Worm (Caenorhabditis elegans) whole organism, late embryonic: ENCODE data around the gene F35C8.5.

Experiments used
- C08G9.2 ChIP-seq: sonication (generic microtip); optimal IDR thresholded peaks from 2 replicates; lab custom pipeline; 2016; ENCODE audit warnings: mild to moderate bottlenecking, missing genetic modification characterization, moderate library complexity, missing compliant biosample characterization
- C38D4.7 ChIP-seq: fragments of 200-800 bp; sonication (Bioruptor generic); optimal IDR thresholded peaks from 2 replicates; lab custom pipeline; 2018; ENCODE audit warnings: mild to moderate bottlenecking, missing genetic modification characterization, moderate library complexity, missing compliant biosample characterization
- F13H6.1 ChIP-seq: sonication (generic microtip); optimal IDR thresholded peaks from 2 replicates; lab custom pipeline; 2016; ENCODE audit warnings: missing genetic modification characterization, missing compliant biosample characterization
- K02D7.2 ChIP-seq: sonication (generic microtip); optimal IDR thresholded peaks from 2 replicates; lab custom pipeline; 2017; ENCODE audit warnings: mild to moderate bottlenecking, missing genetic modification characterization, missing compliant biosample characterization
- K09A11.1 ChIP-seq: sonication (generic microtip); optimal IDR thresholded peaks from 2 replicates; lab custom pipeline; 2017; ENCODE audit warnings: antibody characterized with exemption, mild to moderate bottlenecking, missing genetic modification characterization, missing compliant biosample characterization; ENCODE audit not compliant: insufficient read depth
- T23F11.4 ChIP-seq: fragments of 200-800 bp; sonication (Bioruptor generic); optimal IDR thresholded peaks from 2 replicates; lab custom pipeline; 2018; ENCODE audit warnings: mild to moderate bottlenecking, missing genetic modification characterization, missing compliant biosample characterization
- ahr-1 ChIP-seq: sonication (generic microtip); optimal IDR thresholded peaks from 2 replicates; lab custom pipeline; 2016; ENCODE audit warnings: missing genetic modification characterization, missing compliant biosample characterization
- ceh-18 ChIP-seq: sonication (generic microtip); optimal IDR thresholded peaks from 2 replicates; lab custom pipeline; 2016; ENCODE audit warnings: missing genetic modification characterization, missing compliant biosample characterization
- ceh-19 ChIP-seq: fragments of 200-800 bp; sonication (Bioruptor generic); optimal IDR thresholded peaks from 2 replicates; lab custom pipeline; 2018; ENCODE audit warnings: mild to moderate bottlenecking, missing genetic modification characterization, missing compliant biosample characterization
- ceh-2 ChIP-seq: sonication (generic microtip); optimal IDR thresholded peaks from 2 replicates; lab custom pipeline; 2016; ENCODE audit warnings: missing genotype, missing genetic modification characterization, missing compliant biosample characterization
- ceh-24 ChIP-seq: sonication (generic microtip); optimal IDR thresholded peaks from 2 replicates; lab custom pipeline; 2016; ENCODE audit warnings: mild to moderate bottlenecking, missing genetic modification characterization, missing compliant biosample characterization
- ceh-31 ChIP-seq: sonication (generic microtip); optimal IDR thresholded peaks from 2 replicates; lab custom pipeline; 2016; ENCODE audit warnings: missing genetic modification characterization, missing compliant biosample characterization
- ceh-45 ChIP-seq: fragments of 200-800 bp; sonication (Bioruptor generic); IDR thresholded peaks from 2 replicates; pipeline ENCODE4 v1.3.6; 2022; ENCODE audit warnings: missing genetic modification reagents, missing genetic modification characterization, missing compliant biosample characterization
- ceh-48 ChIP-seq: sonication (generic microtip); optimal IDR thresholded peaks from 2 replicates; lab custom pipeline; 2016; ENCODE audit warnings: missing genetic modification characterization, inconsistent platforms, missing compliant biosample characterization
- che-1 ChIP-seq: sonication (generic microtip); optimal IDR thresholded peaks from 2 replicates; lab custom pipeline; 2016; ENCODE audit warnings: mild to moderate bottlenecking, missing genetic modification characterization, missing compliant biosample characterization
- dmd-4 ChIP-seq: sonication (generic microtip); optimal IDR thresholded peaks from 2 replicates; lab custom pipeline; 2016; ENCODE audit warnings: borderline replicate concordance, missing genetic modification characterization, missing compliant biosample characterization
- dve-1 ChIP-seq: sonication (generic microtip); optimal IDR thresholded peaks from 2 replicates; lab custom pipeline; 2017; ENCODE audit warnings: antibody characterized with exemption, mild to moderate bottlenecking, missing genetic modification characterization, missing compliant biosample characterization
- elt-2 ChIP-seq: sonication (generic microtip); optimal IDR thresholded peaks from 2 replicates; lab custom pipeline; 2016; ENCODE audit warnings: missing genetic modification reagents, missing genetic modification characterization, missing compliant biosample characterization
- elt-4 ChIP-seq: sonication (generic microtip); optimal IDR thresholded peaks from 2 replicates; lab custom pipeline; 2016; ENCODE audit warnings: missing genetic modification characterization, missing compliant biosample characterization
- ets-4 ChIP-seq: sonication (generic microtip); optimal IDR thresholded peaks from 2 replicates; lab custom pipeline; 2016; ENCODE audit warnings: missing genetic modification characterization, missing compliant biosample characterization
- fkh-6 ChIP-seq: sonication (generic microtip); optimal IDR thresholded peaks from 2 replicates; lab custom pipeline; 2016; ENCODE audit warnings: missing genetic modification characterization, missing compliant biosample characterization
- hlh-13 ChIP-seq: fragments of 200-800 bp; sonication (Bioruptor generic); optimal IDR thresholded peaks from 2 replicates; lab custom pipeline; 2018; ENCODE audit warnings: mild to moderate bottlenecking, missing genetic modification characterization, missing compliant biosample characterization
- hlh-30 ChIP-seq: sonication (generic microtip); optimal IDR thresholded peaks from 2 replicates; lab custom pipeline; 2017; ENCODE audit warnings: antibody characterized with exemption, missing genetic modification characterization, missing compliant biosample characterization; ENCODE audit not compliant: insufficient read depth
- hlh-6 ChIP-seq: sonication (generic microtip); optimal IDR thresholded peaks from 2 replicates; lab custom pipeline; 2016; ENCODE audit warnings: missing genotype, missing genetic modification characterization, missing compliant biosample characterization
- hlh-8 ChIP-seq: sonication (generic microtip); optimal IDR thresholded peaks from 2 replicates; lab custom pipeline; 2016; ENCODE audit warnings: missing genotype, missing genetic modification characterization, missing compliant biosample characterization
- lim-6 ChIP-seq: sonication (generic microtip); optimal IDR thresholded peaks from 2 replicates; lab custom pipeline; 2016; ENCODE audit warnings: missing genetic modification characterization, missing compliant biosample characterization
- lin-11 ChIP-seq: fragments of 200-800 bp; sonication (Bioruptor generic); optimal IDR thresholded peaks from 2 replicates; lab custom pipeline; 2018; ENCODE audit warnings: mild to moderate bottlenecking, missing genetic modification characterization, missing compliant biosample characterization
- mec-3 ChIP-seq: sonication (generic microtip); optimal IDR thresholded peaks from 2 replicates; lab custom pipeline; 2016; ENCODE audit warnings: borderline replicate concordance, missing genetic modification characterization, missing compliant biosample characterization
- nhr-11 ChIP-seq: fragments of 150-350 bp; optimal IDR thresholded peaks from 2 replicates; lab custom pipeline; 2014; ENCODE audit warnings: missing biosample characterization, missing genetic modification characterization
- nhr-232 ChIP-seq: sonication (generic microtip); optimal IDR thresholded peaks from 2 replicates; lab custom pipeline; 2016; ENCODE audit warnings: missing genetic modification characterization, missing compliant biosample characterization
- npax-4 ChIP-seq: sonication (generic microtip); optimal IDR thresholded peaks from 2 replicates; lab custom pipeline; 2016; ENCODE audit warnings: missing genetic modification characterization, missing compliant biosample characterization
- odd-2 ChIP-seq: sonication (generic microtip); optimal IDR thresholded peaks from 2 replicates; lab custom pipeline; 2017; ENCODE audit warnings: antibody characterized with exemption, mild to moderate bottlenecking, missing genetic modification characterization, missing compliant biosample characterization
- pax-1 ChIP-seq: fragments of 150-350 bp; optimal IDR thresholded peaks from 2 replicates; lab custom pipeline; 2014; ENCODE audit warnings: missing biosample characterization, missing genetic modification characterization
- pha-2 ChIP-seq: sonication (generic microtip); optimal IDR thresholded peaks from 2 replicates; lab custom pipeline; 2017; ENCODE audit warnings: mild to moderate bottlenecking, missing genetic modification characterization, missing compliant biosample characterization
- pros-1 ChIP-seq: fragments of 150-350 bp; optimal IDR thresholded peaks from 2 replicates; lab custom pipeline; 2014; ENCODE audit warnings: missing biosample characterization, missing genetic modification reagents, missing genetic modification characterization
- ref-2 ChIP-seq: sonication (generic microtip); optimal IDR thresholded peaks from 2 replicates; lab custom pipeline; 2016; ENCODE audit warnings: missing genetic modification characterization, missing compliant biosample characterization
- rnt-1 ChIP-seq: sonication (generic microtip); optimal IDR thresholded peaks from 2 replicates; lab custom pipeline; 2016; ENCODE audit warnings: missing genetic modification characterization, missing compliant biosample characterization
- sdc-2 ChIP-seq: sonication (generic microtip); optimal IDR thresholded peaks from 2 replicates; lab custom pipeline; 2016; ENCODE audit warnings: missing genotype, missing genetic modification characterization, missing compliant biosample characterization
- sox-4 ChIP-seq: sonication (generic microtip); optimal IDR thresholded peaks from 2 replicates; lab custom pipeline; 2017; ENCODE audit warnings: mild to moderate bottlenecking, missing genetic modification characterization, inconsistent platforms, missing compliant biosample characterization
- syd-9 ChIP-seq: sonication (generic microtip); optimal IDR thresholded peaks from 2 replicates; lab custom pipeline; 2016; ENCODE audit warnings: mild to moderate bottlenecking, missing genetic modification characterization, moderate library complexity, missing compliant biosample characterization
- tbx-7 ChIP-seq: sonication (generic microtip); optimal IDR thresholded peaks from 2 replicates; lab custom pipeline; 2016; ENCODE audit warnings: missing genotype, missing genetic modification characterization, missing compliant biosample characterization
- ttx-3 ChIP-seq: sonication (generic microtip); optimal IDR thresholded peaks from 2 replicates; lab custom pipeline; 2016; ENCODE audit warnings: missing genetic modification reagents, missing genetic modification characterization, missing compliant biosample characterization
- unc-3 ChIP-seq, 2 experiments: fragments of 200-800 bp in 1 of 2; sonication (Bioruptor generic) in 1 of 2; sonication (generic microtip) in 1 of 2; conservative IDR thresholded peaks in 1 of 2; optimal IDR thresholded peaks in 1 of 2; 2 replicates each; pipeline versions ENCODE4 v1.3.6 to Lab custom; 2016 to 2022; ENCODE audit warnings: missing compliant biosample characterization in 2 of 2, missing genetic modification characterization in 2 of 2, missing genetic modification reagents in 1 of 2
- unc-86 ChIP-seq: sonication (generic microtip); optimal IDR thresholded peaks from 2 replicates; lab custom pipeline; 2016; ENCODE audit warnings: missing genetic modification characterization, missing compliant biosample characterization
- ztf-16 ChIP-seq: sonication (generic microtip); optimal IDR thresholded peaks from 2 replicates; lab custom pipeline; 2017; ENCODE audit warnings: missing genetic modification characterization, missing compliant biosample characterization

Gene F35C8.5

DNA sequence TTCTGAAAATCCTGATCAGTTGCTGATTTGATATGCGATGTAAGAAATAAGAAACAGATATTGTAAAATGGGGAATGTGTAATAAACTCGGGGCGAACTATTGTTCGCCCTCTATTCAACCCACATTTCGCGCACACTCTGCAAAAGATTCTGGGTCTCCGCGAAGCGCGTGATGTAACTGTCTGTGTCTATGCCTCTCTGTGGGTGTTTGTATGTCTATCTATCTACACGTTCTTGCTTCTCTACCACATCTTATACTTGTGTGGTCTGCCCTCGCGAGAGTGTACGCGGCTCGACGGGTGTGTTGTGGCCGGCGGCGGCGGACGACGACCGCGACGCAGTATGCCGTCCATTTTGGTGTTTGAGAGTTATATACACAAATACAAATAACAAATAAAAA, 29.1 kb upstream of the F35C8.5 start (continued):
- no peak for TF ChIP-seq elt-4 (tag; lab: Kevin White, UChicago)
- no peak for TF ChIP-seq ceh-24 (tag; lab: Kevin White, UChicago)
- TF ChIP-seq ceh-2, result peak; percentile 34
- no peak for TF ChIP-seq tbx-7 (tag; lab: Kevin White, UChicago)
- TF ChIP-seq hlh-30, result peak; percentile 91
- peak; percentile 81 for TF ChIP-seq rnt-1 (tag; lab: Kevin White, UChicago)
- peak; percentile 49 for TF ChIP-seq F13H6.1 (tag; lab: Kevin White, UChicago)
- no peak for TF ChIP-seq ztf-16
- TF ChIP-seq syd-9, result no peak
- TF ChIP-seq npax-4 (tag; lab: Kevin White, UChicago), result no peak
- no peak for TF ChIP-seq ceh-48 (tag; lab: Kevin White, UChicago)
- TF ChIP-seq ttx-3, result no peak
- no peak for TF ChIP-seq C38D4.7 (GFP tag; lab: Kevin White, UChicago)
- peak; percentile 69 for TF ChIP-seq ceh-31 (tag; lab: Kevin White, UChicago)
- TF ChIP-seq ceh-45, result no peak
- peak; percentile 12 for TF ChIP-seq C08G9.2 (tag; lab: Kevin White, UChicago)
- TF ChIP-seq T23F11.4 (GFP tag; lab: Kevin White, UChicago), result no peak
- peak; percentile 75 for TF ChIP-seq pros-1 (tag; lab: Kevin White, UChicago)
- peak; percentile 56 for TF ChIP-seq dmd-4
- no peak for TF ChIP-seq fkh-6 (tag; lab: Kevin White, UChicago)
- TF ChIP-seq sox-4 (tag; lab: Kevin White, UChicago), result no peak
- no peak for TF ChIP-seq lin-11 (tag; lab: Kevin White, UChicago)
- no peak for TF ChIP-seq ref-2 (tag; lab: Kevin White, UChicago)
- TF ChIP-seq dve-1 (tag; lab: Kevin White, UChicago), result peak; percentile 27
- TF ChIP-seq ceh-18 (tag; lab: Kevin White, UChicago), result peak; percentile 38
- no peak for TF ChIP-seq K02D7.2 (tag; lab: Kevin White, UChicago)
- TF ChIP-seq lim-6 (tag; lab: Kevin White, UChicago), result no peak
- peak; percentile 38 for TF ChIP-seq unc-86 (tag; lab: Kevin White, UChicago)
- TF ChIP-seq hlh-6 (tag; lab: Kevin White, UChicago), result no peak
- peak; percentile 27 for TF ChIP-seq che-1
- no peak for TF ChIP-seq ahr-1 (tag; lab: Kevin White, UChicago)
- TF ChIP-seq nhr-232, result no peak
- TF ChIP-seq elt-2 (tag; lab: Kevin White, UChicago), result peak; percentile 71
- TF ChIP-seq hlh-8 (tag; lab: Kevin White, UChicago), result peak; percentile 1
- no peak for TF ChIP-seq nhr-11
- no peak for TF ChIP-seq mec-3 (tag; lab: Kevin White, UChicago)
- TF ChIP-seq ceh-19, result no peak
- TF ChIP-seq hlh-13 (GFP tag; lab: Kevin White, UChicago), result no peak
- TF ChIP-seq unc-3 (GFP tag; conservative IDR thresholded peaks at IDR 0.05; lab: Robert Waterston, UW), result no peak
- no peak for TF ChIP-seq unc-3 (tag; optimal IDR thresholded peaks at IDR 0.05; lab: Kevin White, UChicago)
- no peak for TF ChIP-seq odd-2 (tag; lab: Kevin White, UChicago)
- no peak for TF ChIP-seq pax-1 (tag; lab: Kevin White, UChicago)
- TF ChIP-seq ets-4 (tag; lab: Kevin White, UChicago), result peak; percentile 36
- peak; percentile 32 for TF ChIP-seq pha-2 (tag; lab: Kevin White, UChicago)
- TF ChIP-seq K09A11.1 (tag; lab: Kevin White, UChicago), result no peak
- TF ChIP-seq sdc-2, result peak; percentile 53
- TF ChIP-seq, all 69 proteins: peak for 25
